Worm (Caenorhabditis elegans): Measurements from ENCODE around the gene col-163.

- no peak for TF ChIP-seq che-1 (tag; optimal IDR thresholded peaks at IDR 0.05)
- TF ChIP-seq ama-1 (optimal IDR thresholded peaks at IDR 0.05) = no peak
Measured at ce11 chrV:20574872-20575271, 25.0 kb upstream of the col-163 start.
